Worm (Caenorhabditis elegans): Measurements from ENCODE around the gene tpa-1.

Gene tpa-1

DNA sequence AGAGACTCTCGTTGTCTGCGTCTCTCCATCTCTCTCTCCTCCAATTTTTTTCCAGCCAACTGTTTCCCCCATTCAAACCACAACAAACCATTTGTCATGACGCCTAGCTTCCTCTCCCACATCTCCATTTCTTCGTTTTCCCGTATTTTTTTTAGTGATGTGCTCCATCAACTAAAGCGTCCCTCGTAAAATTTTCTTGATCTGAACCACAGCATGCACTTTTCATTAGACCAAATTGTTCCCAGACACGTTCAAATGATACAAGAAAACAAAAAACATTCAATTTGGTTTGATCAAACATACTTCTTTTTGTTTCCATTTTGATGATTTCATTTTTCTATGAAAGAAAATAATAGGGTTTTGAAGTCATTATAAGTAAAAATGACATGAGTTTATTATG lies 9.5 kb upstream of the tpa-1 start:
- TF ChIP-seq dsc-1 (tag; optimal IDR thresholded peaks at IDR 0.05) (peak; percentile 90), xbp-1 (tag; optimal IDR thresholded peaks at IDR 0.05) (no peak), fkh-4 (tag; optimal IDR thresholded peaks at IDR 0.05; ENCODE audit: borderline replicate concordance) (peak; percentile 69), nhr-77 (tag; optimal IDR thresholded peaks at IDR 0.05) (no peak), nhr-85 (tag) (peak; percentile 42), rnt-1 (tag; optimal IDR thresholded peaks at IDR 0.05) (peak; percentile 35)

DNA sequence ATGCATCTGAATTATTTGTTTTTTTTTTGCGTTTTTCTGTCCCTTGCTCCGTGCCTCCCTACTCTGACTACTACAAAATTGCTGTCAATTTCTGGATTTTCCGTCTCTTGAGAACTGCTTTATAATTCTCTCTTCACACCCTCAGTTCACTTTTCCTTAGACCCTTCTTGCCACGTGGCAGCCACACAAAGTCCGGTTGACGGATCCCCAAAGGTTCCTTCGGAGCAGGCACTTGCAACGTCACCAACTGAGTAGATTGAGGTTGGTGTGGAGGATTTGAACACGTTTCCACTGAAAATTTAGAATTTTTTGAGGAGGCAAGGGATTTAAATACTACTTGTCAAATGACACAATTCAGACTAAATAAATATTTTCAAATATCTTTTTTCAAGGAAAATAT lies 5.0 kb upstream of the tpa-1 start:
- TF ChIP-seq ama-1 (optimal IDR thresholded peaks at IDR 0.05) (no peak), efl-1 (optimal IDR thresholded peaks at IDR 0.05) (no peak), efl-1 (GFP tag; optimal IDR thresholded peaks at IDR 0.05 in 1 of 2) (peak in 1 of 2 experiments; percentile 90)

DNA sequence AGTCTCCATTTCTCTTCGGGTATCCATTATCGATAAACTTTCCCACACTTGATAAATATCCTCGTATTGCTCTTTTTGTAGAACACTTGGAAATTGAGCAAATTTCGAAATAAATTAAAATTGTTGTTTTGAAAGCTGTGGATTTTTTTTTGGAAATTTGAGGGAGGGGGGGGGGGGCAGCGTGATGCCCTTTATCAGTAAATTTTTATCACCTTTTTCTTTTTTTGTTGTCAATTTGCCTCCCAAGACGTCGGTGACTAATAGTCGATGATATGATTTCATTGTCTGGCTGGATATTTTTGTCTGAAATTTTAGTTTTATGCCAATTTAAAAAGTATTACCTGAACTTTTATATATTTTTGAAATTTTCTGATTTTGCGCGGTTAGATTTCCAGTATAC lies 1.8 kb upstream of the tpa-1 start, which contains the start of gene scl-23:
Gene scl-23 (minus strand): TSS at position 101 of the 400 bp plus-strand sequence.
- TF ChIP-seq zag-1 (tag; optimal IDR thresholded peaks at IDR 0.05) (no peak), Y116A8C.19 (tag; optimal IDR thresholded peaks at IDR 0.05; ENCODE audit: borderline replicate concordance) (no peak), ces-1 (GFP tag; optimal IDR thresholded peaks at IDR 0.05) (no peak), aly-2 (tag; optimal IDR thresholded peaks at IDR 0.05) (no peak)

DNA sequence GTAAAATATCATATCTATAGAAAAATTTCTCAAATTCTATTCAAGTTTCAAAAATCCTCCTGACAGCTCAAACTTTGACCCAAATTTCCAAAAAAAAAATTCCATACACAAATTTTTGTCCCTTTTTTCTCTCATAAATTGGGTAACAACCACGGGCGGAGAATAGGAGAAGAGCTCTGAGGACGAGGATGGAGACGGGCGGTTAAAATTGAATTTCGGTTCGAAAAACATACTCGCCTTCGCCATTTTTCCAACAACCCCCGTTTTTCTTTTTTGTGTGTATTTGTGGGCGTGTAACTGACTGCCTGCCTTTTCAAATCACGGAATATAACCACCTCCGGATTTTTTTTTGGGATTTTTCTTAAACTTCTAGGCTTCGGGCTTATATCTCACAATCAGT lies 5.9 kb downstream of the tpa-1 start:
- TF ChIP-seq nhr-85 (tag) (no peak), fos-1 (tag; optimal IDR thresholded peaks at IDR 0.05) (no peak), nhr-20 (tag; optimal IDR thresholded peaks at IDR 0.05) (no peak), unc-62 (GFP tag; optimal IDR thresholded peaks at IDR 0.05) (no peak), grh-1 (GFP tag; IDR thresholded peaks at IDR 0.05) (no peak), fkh-10 (GFP tag; optimal IDR thresholded peaks at IDR 0.05) (peak; percentile 24), nhr-47 (tag; optimal IDR thresholded peaks at IDR 0.05) (no peak), ceh-63 (GFP tag; optimal IDR thresholded peaks at IDR 0.05) (no peak), sptf-1 (tag; optimal IDR thresholded peaks at IDR 0.05) (no peak), mdl-1 (tag; optimal IDR thresholded peaks at IDR 0.05) (no peak), xbp-1 (tag; optimal IDR thresholded peaks at IDR 0.05) (no peak), lin-39 (tag; optimal IDR thresholded peaks at IDR 0.05) (no peak), lin-14 (GFP tag; optimal IDR thresholded peaks at IDR 0.05) (peak; percentile 6), sup-37 (GFP tag; optimal IDR thresholded peaks at IDR 0.05) (no peak), unc-98 (GFP tag; IDR thresholded peaks at IDR 0.05) (no peak), mep-1 (tag; optimal IDR thresholded peaks at IDR 0.05) (no peak), efl-1 (optimal IDR thresholded peaks at IDR 0.05) (no peak), efl-1 (GFP tag; optimal IDR thresholded peaks at IDR 0.05 in 1 of 2) (no peak)

DNA sequence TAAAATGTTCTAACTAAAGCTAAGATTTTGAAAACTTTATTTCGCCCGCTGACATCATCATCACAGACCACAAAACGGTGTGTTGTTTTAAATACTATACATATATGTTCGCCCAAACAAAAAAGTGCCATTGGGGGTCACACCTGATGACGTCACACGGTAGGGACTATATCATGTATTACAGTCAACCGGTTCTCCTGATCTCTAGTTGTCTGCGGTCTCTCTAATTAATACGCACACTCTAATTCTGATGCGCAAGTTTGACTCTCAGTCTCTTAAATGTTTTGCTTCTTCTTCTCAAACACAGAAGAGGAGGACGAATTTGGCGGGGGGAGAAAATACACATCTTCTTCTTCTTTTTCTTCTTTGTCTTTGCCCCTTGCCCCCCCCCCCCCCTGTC lies 11.1 kb downstream of the tpa-1 start:
- TF ChIP-seq dpl-1 (GFP tag; optimal IDR thresholded peaks at IDR 0.05) (peak in 1 of 3 experiments; percentile 10), alr-1 (tag; optimal IDR thresholded peaks at IDR 0.05; ENCODE audit: borderline replicate concordance) (no peak), zag-1 (tag; optimal IDR thresholded peaks at IDR 0.05) (no peak), ztf-4 (tag; optimal IDR thresholded peaks at IDR 0.05) (peak; percentile 1), unc-130 (tag; optimal IDR thresholded peaks at IDR 0.05) (peak; percentile 36), lir-3 (tag; optimal IDR thresholded peaks at IDR 0.05; ENCODE audit: poor library complexity) (no peak), tbx-2 (tag; optimal IDR thresholded peaks at IDR 0.05) (peak; percentile 51), grh-1 (GFP tag; IDR thresholded peaks at IDR 0.05) (peak; percentile 94), lin-15B (tag; optimal IDR thresholded peaks at IDR 0.05) (no peak), ets-5 (GFP tag; IDR thresholded peaks at IDR 0.05) (no peak), nhr-90 (tag; optimal IDR thresholded peaks at IDR 0.05; ENCODE audit: poor library complexity) (peak; percentile 74), C16A3.4 (tag; optimal IDR thresholded peaks at IDR 0.05) (no peak), nhr-20 (tag; optimal IDR thresholded peaks at IDR 0.05) (peak; percentile 74), ces-1 (GFP tag; optimal IDR thresholded peaks at IDR 0.05) (no peak), nhr-85 (tag) (peak; percentile 97), nhr-47 (tag; optimal IDR thresholded peaks at IDR 0.05) (peak; percentile 44), Y116A8C.19 (tag; optimal IDR thresholded peaks at IDR 0.05; ENCODE audit: borderline replicate concordance) (no peak), ceh-8 (GFP tag; optimal IDR thresholded peaks at IDR 0.05) (peak; percentile 48), mdl-1 (tag; optimal IDR thresholded peaks at IDR 0.05) (peak in 1 of 2 experiments; percentile 50), ceh-88 (GFP tag; IDR thresholded peaks at IDR 0.05) (no peak), egl-27 (tag; optimal IDR thresholded peaks at IDR 0.05) (no peak), lin-14 (GFP tag; optimal IDR thresholded peaks at IDR 0.05) (peak; percentile 76), ama-1 (optimal IDR thresholded peaks at IDR 0.05) (no peak), lin-13 (GFP tag; optimal IDR thresholded peaks at IDR 0.05) (peak; percentile 7), xbp-1 (tag; optimal IDR thresholded peaks at IDR 0.05) (peak; percentile 3), blmp-1 (tag; optimal IDR thresholded peaks at IDR 0.05) (peak; percentile 56), lin-39 (tag; optimal IDR thresholded peaks at IDR 0.05) (no peak), sox-4 (tag; optimal IDR thresholded peaks at IDR 0.05) (no peak), snpc-4 (tag; optimal IDR thresholded peaks at IDR 0.05) (no peak)

Data from whole organism, L1 larva.